Fruit fly (Drosophila melanogaster) whole organism, wandering third instar larva: ENCODE data around the gene CG5180.

Source experiments
- OdsH ChIP-seq: fragments of 200-800 bp; sonication (Bioruptor generic); optimal IDR thresholded peaks from 2 replicates; lab custom pipeline; 2016; ENCODE audit warnings: missing biosample characterization, mild to moderate bottlenecking, missing genetic modification characterization
- ey ChIP-seq: fragments of 200-800 bp; sonication (Bioruptor generic); optimal IDR thresholded peaks from 2 replicates; lab custom pipeline; 2016; ENCODE audit warnings: missing biosample characterization, missing genetic modification characterization
- lola ChIP-seq: fragments of >200 bp; optimal IDR thresholded peaks from 2 replicates; lab custom pipeline; 2017; ENCODE audit warnings: missing biosample characterization, missing genetic modification characterization

- TF ChIP-seq ey (GFP tag; lab: Kevin White, UChicago): no peak
- no peak for TF ChIP-seq lola
- TF ChIP-seq OdsH: peak; percentile 5
Measured at dm6 chr3R:20565546-20565948, 7.8 kb downstream of the CG5180 start.
